Fruit fly (Drosophila melanogaster) whole organism, embryonic: ENCODE results near the gene CG14054.

Experiments
- BEAF-32 ChIP-seq: fragments of 200-800 bp; sonication (Bioruptor generic); optimal IDR thresholded peaks from 3 replicates; lab custom pipeline; 2017; ENCODE audit warnings: missing biosample characterization, missing genetic modification characterization, mild to moderate bottlenecking, moderate library complexity, missing genetic modification reagents
- CG10979 ChIP-seq: fragments of 200-800 bp; sonication (Bioruptor generic); optimal IDR thresholded peaks from 2 replicates; lab custom pipeline; 2018; ENCODE audit warnings: missing biosample characterization, mild to moderate bottlenecking, missing genetic modification characterization, moderate library complexity
- CG11247 ChIP-seq: fragments of 200-800 bp; sonication (Bioruptor generic); IDR thresholded peaks from 2 replicates; pipeline ENCODE4 v1.3.6; 2022; ENCODE audit warnings: missing biosample characterization, missing genetic modification characterization
- CG12942 ChIP-seq: fragments of 200-800 bp; sonication (Bioruptor generic); optimal IDR thresholded peaks from 3 replicates; lab custom pipeline; 2016; ENCODE audit warnings: missing biosample characterization, missing genetic modification characterization
- CG14014 ChIP-seq: fragments of 200-800 bp; sonication (Bioruptor generic); IDR thresholded peaks from 2 replicates; pipeline ENCODE4 v1.3.6; 2022; ENCODE audit warnings: missing biosample characterization, missing genetic modification characterization
- CG14441 ChIP-seq: fragments of 200-800 bp; sonication (Bioruptor generic); IDR thresholded peaks from 2 replicates; pipeline ENCODE4 v1.3.6; 2022; ENCODE audit warnings: missing biosample characterization, missing genetic modification characterization
- CG15269 ChIP-seq: fragments of 200-800 bp; sonication (Bioruptor generic); optimal IDR thresholded peaks from 2 replicates; lab custom pipeline; 2018; ENCODE audit warnings: missing biosample characterization, mild to moderate bottlenecking, missing genetic modification characterization, moderate library complexity
- CG15479 ChIP-seq: fragments of 200-800 bp; sonication (Bioruptor generic); optimal IDR thresholded peaks from 3 replicates; lab custom pipeline; 2019; ENCODE audit warnings: missing biosample characterization, mild to moderate bottlenecking, missing genetic modification characterization, moderate library complexity
- CG1602 ChIP-seq: fragments of 200-800 bp; sonication (Bioruptor generic); optimal IDR thresholded peaks from 3 replicates; lab custom pipeline; 2016; ENCODE audit warnings: missing biosample characterization, missing genetic modification characterization
- CG18262 ChIP-seq: fragments of 200-800 bp; optimal IDR thresholded peaks from 3 replicates; lab custom pipeline; 2019; ENCODE audit warnings: missing biosample characterization, mild to moderate bottlenecking, missing genetic modification characterization, moderate library complexity
- CG2202 ChIP-seq: fragments of 200-800 bp; sonication (Bioruptor generic); optimal IDR thresholded peaks from 2 replicates; lab custom pipeline; 2018; ENCODE audit warnings: missing biosample characterization, mild to moderate bottlenecking, missing genetic modification characterization
- CG32532 ChIP-seq: fragments of 200-800 bp; sonication (Bioruptor generic); IDR thresholded peaks from 2 replicates; pipeline ENCODE4 v1.3.6; 2022; ENCODE audit warnings: missing biosample characterization, missing genetic modification characterization
- CG34224 ChIP-seq: fragments of 200-800 bp; sonication (Bioruptor generic); IDR thresholded peaks from 3 replicates; pipeline ENCODE4 v1.3.6; 2022; ENCODE audit warnings: missing biosample characterization, missing genetic modification characterization; ENCODE audit not compliant: partially characterized antibody
- CG34422 ChIP-seq: fragments of 200-800 bp; sonication (Bioruptor generic); IDR thresholded peaks from 3 replicates; pipeline ENCODE4 v1.3.6; 2022; ENCODE audit warnings: missing biosample characterization, missing genetic modification characterization
- CG3838 ChIP-seq: fragments of 200-800 bp; sonication (Bioruptor generic); optimal IDR thresholded peaks from 3 replicates; lab custom pipeline; 2016; ENCODE audit warnings: missing biosample characterization, missing genetic modification characterization
- CG6272 ChIP-seq: fragments of 200-800 bp; sonication (Bioruptor generic); IDR thresholded peaks from 2 replicates; pipeline ENCODE4 v1.3.6; 2022; ENCODE audit warnings: missing biosample characterization, missing genetic modification characterization
- CG9437 ChIP-seq: fragments of 200-800 bp; sonication (Bioruptor generic); optimal IDR thresholded peaks from 2 replicates; lab custom pipeline; 2018; ENCODE audit warnings: missing biosample characterization, mild to moderate bottlenecking, missing genetic modification characterization
- E2f2 ChIP-seq: fragments of 200-800 bp; sonication (Bioruptor generic); IDR thresholded peaks from 2 replicates; pipeline ENCODE4 v1.3.6; 2022; ENCODE audit warnings: missing biosample characterization, missing genetic modification characterization
- Eip74EF ChIP-seq, 2 experiments: fragments of 200-800 bp in 1 of 2; fragments of >200 bp in 1 of 2; sonication (Bioruptor generic) in 1 of 2; optimal IDR thresholded peaks; 2 replicates each; lab custom pipeline; 2017 to 2019; ENCODE audit warnings: missing biosample characterization in 2 of 2, missing genetic modification characterization in 2 of 2, mild to moderate bottlenecking in 1 of 2, moderate library complexity in 1 of 2
- Gsc ChIP-seq: fragments of 200-800 bp; sonication (Bioruptor generic); IDR thresholded peaks from 2 replicates; pipeline ENCODE4 v1.3.6; 2022; ENCODE audit warnings: missing biosample characterization, missing genetic modification characterization
- H15 ChIP-seq: fragments of 200-800 bp; sonication (Bioruptor generic); IDR thresholded peaks from 3 replicates; pipeline ENCODE4 v1.3.6; 2022; ENCODE audit warnings: missing biosample characterization, missing genetic modification characterization
- HLH3B ChIP-seq: fragments of 200-800 bp; sonication (Bioruptor generic); IDR thresholded peaks from 2 replicates; pipeline ENCODE4 v1.3.6; 2022; ENCODE audit warnings: missing biosample characterization, missing genetic modification characterization
- HmgZ ChIP-seq: fragments of 200-800 bp; sonication (Bioruptor generic); optimal IDR thresholded peaks from 2 replicates; lab custom pipeline; 2018; ENCODE audit warnings: missing biosample characterization, mild to moderate bottlenecking, missing genetic modification characterization
- Hr39 ChIP-seq: fragments of >200 bp; optimal IDR thresholded peaks from 2 replicates; lab custom pipeline; 2017
- Meics ChIP-seq: fragments of 200-800 bp; sonication (Bioruptor generic); optimal IDR thresholded peaks from 2 replicates; lab custom pipeline; 2017; ENCODE audit warnings: missing biosample characterization, mild to moderate bottlenecking, missing genetic modification characterization
- PHDP ChIP-seq: fragments of 200-800 bp; sonication (Bioruptor generic); optimal IDR thresholded peaks from 3 replicates; lab custom pipeline; 2018; ENCODE audit warnings: missing biosample characterization, mild to moderate bottlenecking, missing genetic modification characterization, moderate library complexity
- Poxn ChIP-seq: fragments of 200-800 bp; sonication (Bioruptor generic); IDR thresholded peaks from 2 replicates; pipeline ENCODE4 v1.3.6; 2022; ENCODE audit warnings: missing biosample characterization, missing genetic modification characterization
- Scr ChIP-seq: fragments of 200-800 bp; sonication (Bioruptor generic); IDR thresholded peaks from 2 replicates; pipeline ENCODE4 v1.3.6; 2022; ENCODE audit warnings: missing biosample characterization, missing genetic modification characterization; ENCODE audit not compliant: partially characterized antibody
- Ssrp ChIP-seq: fragments of 200-800 bp; sonication (Bioruptor generic); optimal IDR thresholded peaks from 2 replicates; lab custom pipeline; 2018; ENCODE audit warnings: missing biosample characterization, mild to moderate bottlenecking, missing genetic modification characterization, moderate library complexity
- Usf ChIP-seq: fragments of 200-800 bp; sonication (Bioruptor generic); optimal IDR thresholded peaks from 2 replicates; lab custom pipeline; 2017; ENCODE audit warnings: missing genotype, missing biosample characterization, missing genetic modification characterization
- Xbp1 ChIP-seq: fragments of 200-800 bp; sonication (Bioruptor generic); optimal IDR thresholded peaks from 3 replicates; lab custom pipeline; 2016; ENCODE audit warnings: missing biosample characterization, mild to moderate bottlenecking, missing genetic modification characterization
- ab ChIP-seq: fragments of 200-800 bp; sonication (Bioruptor generic); optimal IDR thresholded peaks from 2 replicates; lab custom pipeline; 2016; ENCODE audit warnings: missing biosample characterization, missing genetic modification characterization
- ac ChIP-seq: fragments of 200-800 bp; sonication (Bioruptor generic); optimal IDR thresholded peaks from 3 replicates; lab custom pipeline; 2017; ENCODE audit warnings: missing biosample characterization, mild to moderate bottlenecking, missing genetic modification characterization
- ara ChIP-seq: fragments of 200-800 bp; sonication (Bioruptor generic); IDR thresholded peaks from 2 replicates; pipeline ENCODE4 v1.3.6; 2022; ENCODE audit warnings: missing biosample characterization, missing genetic modification characterization
- cg ChIP-seq: fragments of 200-800 bp; sonication (Bioruptor generic); optimal IDR thresholded peaks from 3 replicates; lab custom pipeline; 2019; ENCODE audit warnings: missing biosample characterization, mild to moderate bottlenecking, missing genetic modification characterization, moderate library complexity
- chm ChIP-seq: fragments of 200-800 bp; sonication (Bioruptor generic); IDR thresholded peaks from 2 replicates; pipeline ENCODE4 v1.3.6; 2022; ENCODE audit warnings: missing biosample characterization, missing genetic modification characterization
- ci ChIP-seq: fragments of 200-800 bp; sonication (Bioruptor generic); IDR thresholded peaks from 3 replicates; pipeline ENCODE4 v1.3.6; 2022; ENCODE audit warnings: missing biosample characterization, missing genetic modification characterization
- dan ChIP-seq: fragments of 200-800 bp; sonication (Bioruptor generic); IDR thresholded peaks from 2 replicates; pipeline ENCODE4 v1.3.6; 2022; ENCODE audit warnings: missing biosample characterization, missing genetic modification characterization
- dmrt11E ChIP-seq: fragments of 200-800 bp; sonication (Bioruptor generic); optimal IDR thresholded peaks from 3 replicates; lab custom pipeline; 2018; ENCODE audit warnings: missing biosample characterization, mild to moderate bottlenecking, missing genetic modification characterization, moderate library complexity
- dmrt99B ChIP-seq: fragments of 200-800 bp; sonication (Bioruptor generic); optimal IDR thresholded peaks from 2 replicates; lab custom pipeline; 2018; ENCODE audit warnings: missing biosample characterization, mild to moderate bottlenecking, missing genetic modification characterization, moderate library complexity
- gcm ChIP-seq: fragments of 200-800 bp; sonication (Bioruptor generic); optimal IDR thresholded peaks from 2 replicates; lab custom pipeline; 2019; ENCODE audit warnings: missing biosample characterization, mild to moderate bottlenecking, missing genetic modification characterization, moderate library complexity
- gem ChIP-seq: fragments of 200-800 bp; sonication (Bioruptor generic); optimal IDR thresholded peaks from 2 replicates; lab custom pipeline; 2019; ENCODE audit warnings: missing biosample characterization, mild to moderate bottlenecking, missing genetic modification characterization, moderate library complexity
- nom ChIP-seq: fragments of 200-800 bp; sonication (Bioruptor generic); optimal IDR thresholded peaks from 2 replicates; lab custom pipeline; 2017; ENCODE audit warnings: missing biosample characterization, missing genetic modification characterization, mild to moderate bottlenecking, moderate library complexity, missing genetic modification reagents
- oc ChIP-seq: fragments of 200-800 bp; sonication (Bioruptor generic); optimal IDR thresholded peaks from 2 replicates; lab custom pipeline; 2018; ENCODE audit warnings: missing biosample characterization, mild to moderate bottlenecking, missing genetic modification characterization, moderate library complexity
- pnt ChIP-seq: fragments of 200-800 bp; sonication (Bioruptor generic); optimal IDR thresholded peaks from 3 replicates; lab custom pipeline; 2016; ENCODE audit warnings: missing biosample characterization, missing genetic modification characterization
- pzg ChIP-seq: fragments of 200-800 bp; sonication (Bioruptor generic); optimal IDR thresholded peaks from 3 replicates; lab custom pipeline; 2018; ENCODE audit warnings: missing biosample characterization, mild to moderate bottlenecking, missing genetic modification characterization, moderate library complexity
- sd ChIP-seq: fragments of 200-800 bp; sonication (Bioruptor generic); optimal IDR thresholded peaks from 3 replicates; lab custom pipeline; 2018; ENCODE audit warnings: missing biosample characterization, mild to moderate bottlenecking, missing genetic modification characterization, moderate library complexity
- ssp ChIP-seq: fragments of 200-800 bp; sonication (Bioruptor generic); IDR thresholded peaks from 2 replicates; pipeline ENCODE4 v1.3.6; 2022; ENCODE audit warnings: missing biosample characterization, missing genetic modification characterization

Gene CG14054

DNA sequence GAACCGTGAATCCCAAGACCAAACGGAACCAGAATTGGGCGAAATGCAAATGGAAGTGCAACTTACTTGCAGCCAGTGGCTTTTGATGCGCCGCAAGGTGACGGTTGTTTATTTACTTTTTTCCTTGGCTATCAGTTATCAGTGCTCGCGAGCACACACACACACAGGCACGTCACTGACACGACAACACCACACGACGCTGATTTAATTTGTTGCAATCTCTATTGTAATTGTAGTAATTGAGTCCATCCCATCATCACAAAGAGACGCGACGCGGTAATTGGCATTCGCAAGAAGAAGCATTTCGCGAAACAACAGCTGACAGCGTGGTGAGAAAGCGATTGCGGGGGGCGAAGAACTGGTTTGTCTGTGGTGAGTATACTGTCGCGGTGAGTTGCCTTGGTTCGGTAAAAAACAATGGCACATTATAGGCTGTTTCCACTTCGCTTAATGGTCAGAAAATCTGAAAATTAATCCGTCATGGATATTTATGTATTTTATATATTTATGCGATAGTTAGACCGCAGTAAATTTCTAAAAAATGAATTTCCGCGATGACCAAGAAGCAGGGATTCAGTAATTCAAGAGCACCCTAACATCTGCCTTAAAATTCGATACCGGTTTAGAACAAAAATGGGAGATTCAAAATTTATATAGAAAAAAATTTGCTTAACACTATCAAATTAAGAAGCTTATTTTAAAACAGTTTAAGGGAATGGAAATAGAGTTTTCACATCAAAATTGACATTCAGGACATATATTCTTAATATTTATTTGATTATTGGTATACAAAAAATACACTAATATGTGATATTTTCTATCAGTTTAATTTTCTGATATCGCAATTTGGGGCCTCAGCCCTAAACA, 23.9 kb downstream of the CG14054 start, which contains the start of the genes Actn and usp (continued):
- TF ChIP-seq ab (GFP tag; lab: Kevin White, UChicago) (no peak), sd (tag; lab: Kevin White, UChicago) (no peak), E2f2 (GFP tag; lab: Robert Waterston, UW) (no peak; the same call in 1 of the 2 replicates), CG34422 (GFP tag; lab: Robert Waterston, UW) (peak; percentile 23; the same call in 1 of the 3 replicates), pzg (GFP tag; lab: Kevin White, UChicago) (peak; percentile 49), CG2202 (tag; lab: Kevin White, UChicago) (no peak), CG14014 (peak; percentile 51; the same call in 1 of the 2 replicates), cg (peak; percentile 29), HmgZ (tag; lab: Kevin White, UChicago) (peak; percentile 30), HLH3B (GFP tag; lab: Robert Waterston, UW) (0 out of 2 replicates have a peak, but pooled peaks have one; percentile 10), CG9437 (no peak), gcm (peak; percentile 9), CG15479 (GFP tag; lab: Kevin White, UChicago) (peak; percentile 16), Gsc (GFP tag; lab: Robert Waterston, UW) (no peak), CG1602 (GFP tag; lab: Kevin White, UChicago) (no peak), oc (tag; lab: Kevin White, UChicago) (peak; percentile 11), CG3838 (no peak), Xbp1 (GFP tag; lab: Kevin White, UChicago) (peak; percentile 28), Ssrp (tag; lab: Kevin White, UChicago) (no peak), nom (peak; percentile 63), Usf (GFP tag; lab: Kevin White, UChicago) (no peak), ssp (GFP tag; lab: Robert Waterston, UW) (peak; percentile 92), Scr (GFP tag; lab: Robert Waterston, UW) (0 out of 2 replicates have a peak, but pooled peaks have one; percentile 17), CG14441 (GFP tag; lab: Robert Waterston, UW) (0 out of 2 replicates have a peak, but pooled peaks have one; percentile 5), chm (GFP tag; lab: Robert Waterston, UW) (no peak), ac (GFP tag; lab: Kevin White, UChicago) (no peak), CG32532 (GFP tag; lab: Robert Waterston, UW) (0 out of 2 replicates have a peak, but pooled peaks have one; percentile 10), BEAF-32 (peak; percentile 41), dan (GFP tag; lab: Robert Waterston, UW) (no peak), pnt (GFP tag; lab: Kevin White, UChicago) (no peak), CG11247 (no peak), PHDP (tag; lab: Kevin White, UChicago) (peak; percentile 28), CG18262 (tag; lab: Kevin White, UChicago) (peak; percentile 33), CG15269 (tag; lab: Kevin White, UChicago) (peak; percentile 31), ci (GFP tag; lab: Robert Waterston, UW) (peak; percentile 43; the same call in 1 of the 3 replicates), ara (GFP tag; lab: Robert Waterston, UW) (no peak), gem (tag; lab: Kevin White, UChicago) (peak; percentile 59), H15 (GFP tag; lab: Robert Waterston, UW) (no peak), dmrt11E (tag; lab: Kevin White, UChicago) (peak; percentile 16), Poxn (GFP tag; lab: Robert Waterston, UW) (no peak), CG10979 (tag; lab: Kevin White, UChicago) (peak; percentile 35), dmrt99B (peak; percentile 22), CG6272 (GFP tag; lab: Robert Waterston, UW) (no peak), CG12942 (GFP tag; lab: Kevin White, UChicago) (no peak), Hr39 (lab: Kevin White, UChicago) (no peak), CG34224 (GFP tag; lab: Robert Waterston, UW) (no peak; the same call in 2 of the 3 replicates), Meics (GFP tag; lab: Kevin White, UChicago) (peak; percentile 22), Eip74EF (GFP tag; optimal IDR thresholded peaks at IDR 0.05; lab: Kevin White, UChicago) (peak in 1 of 2 experiments; percentile 83)
